Fruit fly (Drosophila melanogaster) whole organism, embryonic: Measurements from ENCODE around the gene CG9150.
A peak's percentile ranks its signal among the peaks of the same experiment; 100 is the strongest.

Experiments
- Abd-B ChIP-seq: fragments of 200-800 bp; sonication (Bioruptor generic); optimal IDR thresholded peaks from 2 replicates; lab custom pipeline; 2018; ENCODE audit warnings: missing biosample characterization, mild to moderate bottlenecking, missing genetic modification characterization, moderate library complexity
- Awh ChIP-seq: fragments of 200-800 bp; sonication (Bioruptor generic); IDR thresholded peaks from 2 replicates; pipeline ENCODE4, ENCODE4 v1.3.6; 2022; ENCODE audit warnings: missing biosample characterization, missing genetic modification characterization
- Bdp1 ChIP-seq: fragments of 200-800 bp; sonication (Bioruptor generic); optimal IDR thresholded peaks from 3 replicates; lab custom pipeline; 2016; ENCODE audit warnings: missing biosample characterization, missing genetic modification characterization
- Bgb ChIP-seq: fragments of 200-800 bp; sonication (Bioruptor generic); IDR thresholded peaks from 2 replicates; pipeline ENCODE4 v1.3.6; 2022; ENCODE audit warnings: missing biosample characterization, missing genetic modification characterization; ENCODE audit not compliant: partially characterized antibody
- CG10979 ChIP-seq: fragments of 200-800 bp; sonication (Bioruptor generic); optimal IDR thresholded peaks from 2 replicates; lab custom pipeline; 2018; ENCODE audit warnings: missing biosample characterization, mild to moderate bottlenecking, missing genetic modification characterization, moderate library complexity
- CG11398 ChIP-seq: fragments of 200-800 bp; sonication (Bioruptor generic); optimal IDR thresholded peaks from 2 replicates; lab custom pipeline; 2016; ENCODE audit warnings: missing biosample characterization, missing genetic modification characterization
- CG12236 ChIP-seq: fragments of 200-800 bp; sonication (Bioruptor generic); optimal IDR thresholded peaks from 2 replicates; lab custom pipeline; 2016; ENCODE audit warnings: missing biosample characterization, missing genetic modification characterization
- CG14860 ChIP-seq: fragments of 200-800 bp; sonication (Bioruptor generic); IDR thresholded peaks from 3 replicates; pipeline ENCODE4 v1.3.6; 2022; ENCODE audit warnings: missing biosample characterization, missing genetic modification characterization; ENCODE audit not compliant: partially characterized antibody
- CG16813 ChIP-seq: fragments of 200-800 bp; sonication (Bioruptor generic); IDR thresholded peaks from 3 replicates; pipeline ENCODE4 v1.3.6; 2022; ENCODE audit warnings: missing biosample characterization, missing genetic modification characterization; ENCODE audit not compliant: partially characterized antibody
- CG16815 ChIP-seq: fragments of 200-800 bp; sonication (Bioruptor generic); optimal IDR thresholded peaks from 3 replicates; lab custom pipeline; 2017; ENCODE audit warnings: missing biosample characterization, mild to moderate bottlenecking, missing genetic modification characterization
- CG16863 ChIP-seq: fragments of 200-800 bp; sonication (Bioruptor generic); optimal IDR thresholded peaks from 3 replicates; lab custom pipeline; 2016; ENCODE audit warnings: missing biosample characterization, missing genetic modification characterization
- CG1832 ChIP-seq: fragments of 200-800 bp; sonication (Bioruptor generic); optimal IDR thresholded peaks from 2 replicates; lab custom pipeline; 2017; ENCODE audit warnings: missing biosample characterization, mild to moderate bottlenecking, missing genetic modification characterization, inconsistent platforms
- CG31365 ChIP-seq: fragments of 200-800 bp; sonication (Bioruptor generic); optimal IDR thresholded peaks from 2 replicates; lab custom pipeline; 2018; ENCODE audit warnings: missing biosample characterization, mild to moderate bottlenecking, missing genetic modification characterization
- CG31441 ChIP-seq: fragments of 200-800 bp; sonication (Bioruptor generic); IDR thresholded peaks from 2 replicates; pipeline ENCODE4 v1.3.6; 2022; ENCODE audit warnings: missing biosample characterization, missing genetic modification characterization
- CG3838 ChIP-seq: fragments of 200-800 bp; sonication (Bioruptor generic); optimal IDR thresholded peaks from 3 replicates; lab custom pipeline; 2016; ENCODE audit warnings: missing biosample characterization, missing genetic modification characterization
- CG4360 ChIP-seq: fragments of 200-800 bp; sonication (Bioruptor generic); IDR thresholded peaks from 2 replicates; pipeline ENCODE4 v1.3.6; 2022; ENCODE audit warnings: missing biosample characterization, missing genetic modification characterization
- CG4617 ChIP-seq: fragments of 200-800 bp; sonication (Bioruptor generic); optimal IDR thresholded peaks from 3 replicates; lab custom pipeline; 2016; ENCODE audit warnings: missing biosample characterization, missing genetic modification characterization, borderline replicate concordance
- CG6791 ChIP-seq: fragments of 200-800 bp; sonication (Bioruptor generic); IDR thresholded peaks from 3 replicates; pipeline ENCODE4 v1.3.6; 2022; ENCODE audit warnings: missing biosample characterization, missing genetic modification characterization; ENCODE audit not compliant: partially characterized antibody
- CG8478 ChIP-seq: fragments of >200 bp; optimal IDR thresholded peaks from 2 replicates; lab custom pipeline; 2018
- CG8944 ChIP-seq: fragments of 200-800 bp; sonication (Bioruptor generic); optimal IDR thresholded peaks from 3 replicates; lab custom pipeline; 2016; ENCODE audit warnings: missing biosample characterization, missing genetic modification characterization
- Dll ChIP-seq: fragments of 200-800 bp; sonication (Bioruptor generic); IDR thresholded peaks from 4 replicates; pipeline ENCODE4 v1.3.6; 2022; ENCODE audit warnings: missing biosample characterization, missing genetic modification characterization; ENCODE audit not compliant: partially characterized antibody
- Dp ChIP-seq: fragments of 200-800 bp; sonication (Bioruptor generic); optimal IDR thresholded peaks from 2 replicates; lab custom pipeline; 2018; ENCODE audit warnings: missing biosample characterization, mild to moderate bottlenecking, missing genetic modification characterization, moderate library complexity
- Ets65A ChIP-seq: fragments of 200-800 bp; sonication (Bioruptor generic); peaks from one replicate; lab custom pipeline; 2016; ENCODE audit warnings: missing biosample characterization, missing genetic modification characterization
- Fer1 ChIP-seq: fragments of 200-800 bp; sonication (Bioruptor generic); optimal IDR thresholded peaks from 2 replicates; lab custom pipeline; 2017; ENCODE audit warnings: missing biosample characterization, mild to moderate bottlenecking, missing genetic modification characterization
- Gug ChIP-seq: fragments of 200-800 bp; sonication (Bioruptor generic); IDR thresholded peaks from 4 replicates; pipeline ENCODE4 v1.3.6; 2022; ENCODE audit warnings: missing biosample characterization, missing genetic modification characterization
- Hr39 ChIP-seq: fragments of >200 bp; optimal IDR thresholded peaks from 2 replicates; lab custom pipeline; 2017
- Kr ChIP-seq: fragments of 200-800 bp; sonication (Bioruptor generic); optimal IDR thresholded peaks from 2 replicates; lab custom pipeline; 2017; ENCODE audit warnings: missing biosample characterization, mild to moderate bottlenecking, missing genetic modification characterization
- Max ChIP-seq: fragments of 200-800 bp; sonication (Bioruptor generic); optimal IDR thresholded peaks from 2 replicates; lab custom pipeline; 2016; ENCODE audit warnings: missing biosample characterization, mild to moderate bottlenecking, missing genetic modification characterization
- Med ChIP-seq: fragments of 200-800 bp; sonication (Bioruptor generic); peaks from one replicate; lab custom pipeline; 2016; ENCODE audit warnings: missing biosample characterization, missing genetic modification characterization, mild to moderate bottlenecking, inconsistent platforms, moderate library complexity
- Sry-β ChIP-seq: fragments of 200-800 bp; sonication (Bioruptor generic); optimal IDR thresholded peaks from 2 replicates; lab custom pipeline; 2018; ENCODE audit warnings: missing biosample characterization, mild to moderate bottlenecking, missing genetic modification characterization, moderate library complexity
- Tbp ChIP-seq: fragments of >200 bp; optimal IDR thresholded peaks from 2 replicates; lab custom pipeline; 2018; ENCODE audit warnings: missing biosample characterization, missing genetic modification characterization
- Trl ChIP-seq, 3 experiments: fragments of >200 bp in 2 of 3; fragments of 200-800 bp in 1 of 3; sonication (Bioruptor generic) in 1 of 3; optimal IDR thresholded peaks; 2 replicates in 1 of 3; 3 replicates in 2 of 3; lab custom pipeline; 2016 to 2017; ENCODE audit warnings: missing biosample characterization in 1 of 3, missing genetic modification characterization in 1 of 3
- ac ChIP-seq: fragments of 200-800 bp; sonication (Bioruptor generic); optimal IDR thresholded peaks from 3 replicates; lab custom pipeline; 2017; ENCODE audit warnings: missing biosample characterization, mild to moderate bottlenecking, missing genetic modification characterization
- amos ChIP-seq: fragments of 200-800 bp; sonication (Bioruptor generic); IDR thresholded peaks from 2 replicates; pipeline ENCODE4 v1.3.6; 2022; ENCODE audit warnings: missing biosample characterization, missing genetic modification characterization; ENCODE audit not compliant: partially characterized antibody
- caup ChIP-seq: fragments of 200-800 bp; sonication (Bioruptor generic); optimal IDR thresholded peaks from 3 replicates; lab custom pipeline; 2017; ENCODE audit warnings: missing biosample characterization, mild to moderate bottlenecking, missing genetic modification characterization, moderate library complexity; ENCODE audit not compliant: severe bottlenecking
- chn ChIP-seq: fragments of 200-800 bp; sonication (Bioruptor generic); optimal IDR thresholded peaks from 2 replicates; lab custom pipeline; 2016; ENCODE audit warnings: missing biosample characterization, missing genetic modification characterization
- crc ChIP-seq: fragments of 200-800 bp; sonication (Bioruptor generic); optimal IDR thresholded peaks from 2 replicates; lab custom pipeline; 2016; ENCODE audit warnings: missing biosample characterization, missing genetic modification characterization
- da ChIP-seq: fragments of 200-800 bp; sonication (Bioruptor generic); optimal IDR thresholded peaks from 2 replicates; lab custom pipeline; 2016; ENCODE audit warnings: missing biosample characterization, missing genetic modification characterization
- dan ChIP-seq: fragments of 200-800 bp; sonication (Bioruptor generic); IDR thresholded peaks from 2 replicates; pipeline ENCODE4 v1.3.6; 2022; ENCODE audit warnings: missing biosample characterization, missing genetic modification characterization
- dm ChIP-seq: fragments of 200-800 bp; sonication (Bioruptor generic); optimal IDR thresholded peaks from 3 replicates; lab custom pipeline; 2016; ENCODE audit warnings: missing biosample characterization, missing genetic modification characterization
- esg ChIP-seq: fragments of 200-800 bp; sonication (Bioruptor generic); conservative IDR thresholded peaks from 2 replicates; pipeline ENCODE4 v1.3.6; 2022; ENCODE audit warnings: missing biosample characterization, missing genetic modification characterization
- ham ChIP-seq: fragments of 200-800 bp; sonication (Bioruptor generic); IDR thresholded peaks from 2 replicates; pipeline ENCODE4 v1.3.6; 2022; ENCODE audit warnings: missing biosample characterization, missing genetic modification characterization
- kah ChIP-seq: fragments of 200-800 bp; sonication (Bioruptor generic); optimal IDR thresholded peaks from 2 replicates; lab custom pipeline; 2018; ENCODE audit warnings: missing biosample characterization, mild to moderate bottlenecking, missing genetic modification characterization
- kni ChIP-seq: fragments of 200-800 bp; sonication (Bioruptor generic); optimal IDR thresholded peaks from 3 replicates; lab custom pipeline; 2017; ENCODE audit warnings: mild to moderate bottlenecking, missing biosample characterization, missing genetic modification reagents, missing genetic modification characterization
- schlank ChIP-seq: fragments of 200-800 bp; sonication (Bioruptor generic); optimal IDR thresholded peaks from 2 replicates; lab custom pipeline; 2018; ENCODE audit warnings: missing biosample characterization, mild to moderate bottlenecking, missing genetic modification characterization
- sna ChIP-seq: fragments of 200-800 bp; sonication (Bioruptor generic); IDR thresholded peaks from 2 replicates; pipeline ENCODE4 v1.3.6; 2022; ENCODE audit warnings: missing biosample characterization, missing genetic modification characterization; ENCODE audit not compliant: partially characterized antibody
- stwl ChIP-seq: fragments of 200-800 bp; sonication (Bioruptor generic); optimal IDR thresholded peaks from 3 replicates; lab custom pipeline; 2018; ENCODE audit warnings: missing biosample characterization, mild to moderate bottlenecking, missing genetic modification characterization, moderate library complexity
- twi ChIP-seq: fragments of 200-800 bp; optimal IDR thresholded peaks from 2 replicates; lab custom pipeline; 2019; ENCODE audit warnings: missing biosample characterization, mild to moderate bottlenecking, missing genetic modification characterization, moderate library complexity
- tx ChIP-seq: fragments of 200-800 bp; sonication (Bioruptor generic); optimal IDR thresholded peaks from 2 replicates; lab custom pipeline; 2016; ENCODE audit warnings: missing biosample characterization, missing genetic modification characterization

Gene CG9150

DNA sequence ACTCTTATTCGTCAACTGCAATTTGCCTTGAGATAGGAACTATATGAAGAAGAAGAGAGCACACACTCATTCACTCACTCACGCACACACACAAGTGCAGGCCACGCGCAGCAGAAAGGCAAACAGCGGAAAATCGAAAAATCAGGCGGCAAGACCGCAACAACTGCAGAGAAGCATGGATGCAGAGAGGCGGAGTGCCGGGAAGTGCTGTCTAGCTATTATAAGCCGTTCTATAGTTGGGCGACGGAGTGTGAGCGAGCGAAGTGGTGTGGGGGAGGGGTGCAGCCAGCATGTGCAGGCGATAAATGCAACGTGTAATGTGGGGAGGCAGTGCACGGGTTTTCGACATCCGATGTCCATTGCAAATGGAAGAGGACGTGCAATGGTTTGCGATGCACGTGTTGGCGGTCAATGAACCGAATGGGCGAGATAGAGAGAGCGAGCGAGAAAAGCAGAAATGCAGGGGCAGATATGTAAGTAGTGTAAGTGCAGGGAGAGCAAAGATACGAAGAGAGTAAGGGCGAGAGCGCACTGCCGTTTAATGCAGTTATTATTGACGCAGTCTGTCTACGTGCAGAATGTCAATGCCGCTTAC, 10.5 kb upstream of the CG9150 start (continued):
- TF ChIP-seq CG3838 (GFP tag; lab: Kevin White, UChicago) (no peak), Med (peak; percentile 77), Bgb (GFP tag; lab: Robert Waterston, UW) (peak; percentile 18; the same call in 1 of the 2 replicates), kni (peak; percentile 99), CG1832 (peak; percentile 41), CG4360 (peak; percentile 59; the same call in 1 of the 2 replicates), dan (GFP tag; lab: Robert Waterston, UW) (no peak), ac (peak; percentile 34), Trl (optimal IDR thresholded peaks at IDR 0.05; lab: Kevin White, UChicago) (peak; percentile 10 to 83), Trl (GFP tag; optimal IDR thresholded peaks at IDR 0.05; lab: Kevin White, UChicago) (no peak), CG31441 (GFP tag; lab: Robert Waterston, UW) (no peak), Gug (GFP tag; lab: Robert Waterston, UW) (no peak), schlank (tag; lab: Kevin White, UChicago) (no peak), Max (GFP tag; lab: Kevin White, UChicago) (peak; percentile 84), CG16815 (no peak), CG4617 (GFP tag; lab: Kevin White, UChicago) (no peak), ham (no peak), Tbp (GFP tag; lab: Kevin White, UChicago) (peak; percentile 57), tx (GFP tag; lab: Kevin White, UChicago) (no peak), amos (GFP tag; lab: Robert Waterston, UW) (0 out of 2 replicates have a peak, but pooled peaks have one; percentile 20), kah (peak; percentile 46), CG11398 (GFP tag; lab: Kevin White, UChicago) (no peak), CG10979 (peak; percentile 31), CG16813 (GFP tag; lab: Robert Waterston, UW) (0 out of 3 replicates have a peak, but pooled peaks have one; percentile 28), Abd-B (no peak), Fer1 (no peak), sna (GFP tag; lab: Robert Waterston, UW) (0 out of 2 replicates have a peak, but pooled peaks have one; percentile 23), caup (GFP tag; lab: Kevin White, UChicago) (no peak), Sry-β (GFP tag; lab: Kevin White, UChicago) (no peak), crc (GFP tag; lab: Kevin White, UChicago) (no peak), CG8944 (GFP tag; lab: Kevin White, UChicago) (no peak), CG14860 (GFP tag; lab: Robert Waterston, UW) (peak; percentile 20; the same call in 1 of the 3 replicates), twi (tag; lab: Kevin White, UChicago) (peak; percentile 100), Ets65A (GFP tag; lab: Kevin White, UChicago) (peak; percentile 29), Dp (GFP tag; lab: Kevin White, UChicago) (no peak), esg (GFP tag; lab: Robert Waterston, UW) (no peak), Hr39 (lab: Kevin White, UChicago) (no peak), CG8478 (lab: Kevin White, UChicago) (peak; percentile 75), dm (peak; percentile 99), CG12236 (GFP tag; lab: Kevin White, UChicago) (no peak), CG31365 (tag; lab: Kevin White, UChicago) (no peak), Kr (GFP tag; lab: Kevin White, UChicago) (peak; percentile 78), stwl (tag; lab: Kevin White, UChicago) (peak; percentile 64), chn (GFP tag; lab: Kevin White, UChicago) (peak; percentile 69), Bdp1 (GFP tag; lab: Kevin White, UChicago) (no peak), Dll (GFP tag; lab: Robert Waterston, UW) (0 out of 4 replicates have a peak, but pooled peaks have one; percentile 27), Awh (0 out of 2 replicates have a peak, but pooled peaks have one; percentile 14), da (GFP tag; lab: Kevin White, UChicago) (peak; percentile 92), CG16863 (GFP tag; lab: Kevin White, UChicago) (no peak), CG6791 (GFP tag; lab: Robert Waterston, UW) (peak; percentile 52; the same call in 1 of the 3 replicates)
